Worm (Caenorhabditis elegans): Measurements from ENCODE around the gene pbo-4.

DNA sequence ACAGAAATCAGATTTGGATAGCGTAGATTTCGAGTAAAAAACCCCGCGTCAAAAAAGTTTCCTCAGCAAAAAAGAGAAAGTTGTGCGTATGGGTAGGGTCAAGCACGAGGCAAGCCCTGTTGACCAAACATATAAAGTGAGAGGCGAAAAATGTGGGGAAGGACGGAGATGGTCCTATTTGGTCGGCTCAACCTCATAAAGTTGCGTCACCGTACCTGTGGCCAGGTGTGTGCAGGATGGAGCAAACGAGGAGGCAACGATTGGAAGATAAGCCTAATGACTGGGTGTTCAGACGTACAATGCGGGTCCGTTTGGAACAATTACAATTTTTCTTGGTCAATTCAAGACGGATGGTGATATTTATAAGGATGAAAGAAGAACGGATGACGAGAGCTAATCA is 26.8 kb upstream of the pbo-4 start:
- TF ChIP-seq dpff-1 (tag; optimal IDR thresholded peaks at IDR 0.05) (no peak), F57A8.1 (GFP tag; optimal IDR thresholded peaks at IDR 0.05) (no peak)

Measured in whole organism, young adult.